Worm (Caenorhabditis elegans) whole organism, L1 larva: Measurements from ENCODE around the gene lhpp-1.

ENCODE experiments used
- C04F5.9 ChIP-seq: sonication (generic microtip); optimal IDR thresholded peaks from 2 replicates; lab custom pipeline; 2016; ENCODE audit warnings: missing genetic modification characterization, missing compliant biosample characterization
- C16A3.4 ChIP-seq: fragments of 150-350 bp; optimal IDR thresholded peaks from 2 replicates; lab custom pipeline; 2014; ENCODE audit warnings: missing biosample characterization, missing genetic modification characterization
- C34B4.2 ChIP-seq: sonication (generic microtip); optimal IDR thresholded peaks from 2 replicates; lab custom pipeline; 2017; ENCODE audit warnings: mild to moderate bottlenecking, missing genetic modification characterization, missing compliant biosample characterization
- alr-1 ChIP-seq: fragments of 200-800 bp; sonication (Bioruptor generic); optimal IDR thresholded peaks from 2 replicates; lab custom pipeline; 2018; ENCODE audit warnings: borderline replicate concordance, mild to moderate bottlenecking, missing genetic modification characterization, missing compliant biosample characterization
- ama-1 ChIP-seq: fragments of 150-350 bp; optimal IDR thresholded peaks from 2 replicates; lab custom pipeline; 2014
- blmp-1 ChIP-seq: fragments of 150-350 bp; optimal IDR thresholded peaks from 2 replicates; lab custom pipeline; 2014; ENCODE audit warnings: missing biosample characterization, missing genetic modification characterization
- ceh-8 ChIP-seq: fragments of 200-800 bp; sonication (Bioruptor generic); optimal IDR thresholded peaks from 2 replicates; lab custom pipeline; 2018; ENCODE audit warnings: mild to moderate bottlenecking, missing genetic modification characterization, moderate library complexity, missing compliant biosample characterization
- dpl-1 ChIP-seq, 3 experiments: fragments of 150-350 bp in 2 of 3; sonication (generic microtip) in 1 of 3; optimal IDR thresholded peaks; 2 replicates each; lab custom pipeline; 2014 to 2017; ENCODE audit warnings: missing biosample characterization in 3 of 3, missing genetic modification characterization in 3 of 3, missing genetic modification reagents in 3 of 3
- dsc-1 ChIP-seq: sonication (generic microtip); optimal IDR thresholded peaks from 2 replicates; lab custom pipeline; 2016; ENCODE audit warnings: mild to moderate bottlenecking, missing genetic modification characterization, missing compliant biosample characterization
- efl-1 ChIP-seq, 4 experiments: fragments of 150-350 bp; optimal IDR thresholded peaks in 3 of 4; peaks in 1 of 4; 1 replicate in 1 of 4; 2 replicates in 3 of 4; lab custom pipeline; 2014; ENCODE audit warnings: missing biosample characterization in 2 of 4, missing genetic modification characterization in 2 of 4, missing genetic modification reagents in 2 of 4
- efl-3 ChIP-seq: fragments of 200-800 bp; sonication (Bioruptor generic); optimal IDR thresholded peaks from 2 replicates; lab custom pipeline; 2018; ENCODE audit warnings: mild to moderate bottlenecking, missing genetic modification characterization, missing compliant biosample characterization
- egl-13 ChIP-seq: sonication (generic microtip); optimal IDR thresholded peaks from 2 replicates; lab custom pipeline; 2016; ENCODE audit warnings: missing genotype, missing genetic modification reagents, missing genetic modification characterization, missing compliant biosample characterization
- elt-2 ChIP-seq: sonication (generic microtip); optimal IDR thresholded peaks from 2 replicates; lab custom pipeline; 2016; ENCODE audit warnings: missing genetic modification characterization, mild to moderate bottlenecking, inconsistent platforms, missing compliant biosample characterization, missing genetic modification reagents
- ets-5 ChIP-seq: fragments of 200-800 bp; sonication (Bioruptor generic); IDR thresholded peaks from 2 replicates; pipeline ENCODE4 v1.3.6; 2022; ENCODE audit warnings: missing genetic modification characterization, missing compliant biosample characterization
- fkh-4 ChIP-seq: sonication (generic microtip); optimal IDR thresholded peaks from 2 replicates; lab custom pipeline; 2016; ENCODE audit warnings: missing compliant biosample characterization, missing genetic modification characterization, borderline replicate concordance
- fkh-8 ChIP-seq: sonication (generic microtip); optimal IDR thresholded peaks from 2 replicates; lab custom pipeline; 2016; ENCODE audit warnings: mild to moderate bottlenecking, missing genetic modification characterization, missing compliant biosample characterization
- hlh-17 ChIP-seq: fragments of 200-800 bp; sonication (Bioruptor generic); optimal IDR thresholded peaks from 2 replicates; lab custom pipeline; 2018; ENCODE audit warnings: missing genetic modification characterization, mild to moderate bottlenecking, missing compliant biosample characterization, moderate library complexity, borderline replicate concordance
- hlh-4 ChIP-seq: sonication (generic microtip); optimal IDR thresholded peaks from 2 replicates; lab custom pipeline; 2016; ENCODE audit warnings: mild to moderate bottlenecking, missing genetic modification characterization, missing compliant biosample characterization
- isw-1 ChIP-seq: fragments of 200-800 bp; sonication (Bioruptor generic); IDR thresholded peaks from 2 replicates; pipeline ENCODE4 v1.3.6; 2022; ENCODE audit warnings: missing genetic modification characterization, missing compliant biosample characterization
- lin-14 ChIP-seq: fragments of 200-800 bp; sonication (Bioruptor generic); optimal IDR thresholded peaks from 2 replicates; lab custom pipeline; 2018; ENCODE audit warnings: mild to moderate bottlenecking, missing genetic modification characterization, moderate library complexity, missing compliant biosample characterization
- lin-15B ChIP-seq: fragments of 150-350 bp; sonication (generic microtip); optimal IDR thresholded peaks from 3 replicates; lab custom pipeline; 2014; ENCODE audit warnings: missing biosample characterization, missing genetic modification characterization
- lin-35 ChIP-seq, 2 experiments: fragments of 150-350 bp; optimal IDR thresholded peaks; 2 replicates each; lab custom pipeline; 2014; ENCODE audit warnings: missing biosample characterization in 2 of 2, missing genetic modification characterization in 2 of 2, missing genetic modification reagents in 2 of 2
- mep-1 ChIP-seq: fragments of 150-350 bp; optimal IDR thresholded peaks from 2 replicates; lab custom pipeline; 2014; ENCODE audit warnings: missing biosample characterization, missing genetic modification characterization
- nhr-11 ChIP-seq: fragments of 150-350 bp; optimal IDR thresholded peaks from 2 replicates; lab custom pipeline; 2014; ENCODE audit warnings: missing biosample characterization, missing genetic modification characterization
- nhr-19 ChIP-seq: fragments of 200-800 bp; sonication (Bioruptor generic); conservative IDR thresholded peaks from 2 replicates; pipeline ENCODE4 v1.3.6; 2022; ENCODE audit warnings: missing genetic modification characterization, missing compliant biosample characterization
- nhr-20 ChIP-seq: sonication (generic microtip); optimal IDR thresholded peaks from 2 replicates; lab custom pipeline; 2016; ENCODE audit warnings: mild to moderate bottlenecking, missing genetic modification characterization, missing compliant biosample characterization
- nhr-47 ChIP-seq: sonication (generic microtip); optimal IDR thresholded peaks from 2 replicates; lab custom pipeline; 2016; ENCODE audit warnings: mild to moderate bottlenecking, missing genetic modification characterization, moderate library complexity, missing compliant biosample characterization
- nhr-84 ChIP-seq: sonication (generic microtip); optimal IDR thresholded peaks from 2 replicates; lab custom pipeline; 2017; ENCODE audit warnings: missing biosample characterization, missing genetic modification characterization
- pax-3 ChIP-seq: fragments of 200-800 bp; sonication (Bioruptor generic); optimal IDR thresholded peaks from 2 replicates; lab custom pipeline; 2018; ENCODE audit warnings: mild to moderate bottlenecking, missing genetic modification characterization, moderate library complexity, missing compliant biosample characterization
- sox-4 ChIP-seq: sonication (generic microtip); optimal IDR thresholded peaks from 2 replicates; lab custom pipeline; 2016; ENCODE audit warnings: missing genetic modification characterization, missing compliant biosample characterization
- tbx-2 ChIP-seq: sonication (generic microtip); optimal IDR thresholded peaks from 2 replicates; lab custom pipeline; 2016; ENCODE audit warnings: missing genetic modification characterization, missing compliant biosample characterization
- tlp-1 ChIP-seq: fragments of 150-350 bp; optimal IDR thresholded peaks from 2 replicates; lab custom pipeline; 2014; ENCODE audit warnings: missing biosample characterization, missing genetic modification characterization
- zip-4 ChIP-seq: fragments of 200-800 bp; sonication (Bioruptor generic); optimal IDR thresholded peaks from 2 replicates; lab custom pipeline; 2018; ENCODE audit warnings: mild to moderate bottlenecking, missing genetic modification characterization, moderate library complexity, missing compliant biosample characterization
- ztf-11 ChIP-seq, 2 experiments: sonication (generic microtip); optimal IDR thresholded peaks; 2 replicates each; lab custom pipeline; 2016 to 2017; ENCODE audit warnings: missing genetic modification characterization in 2 of 2, missing biosample characterization in 1 of 2, missing compliant biosample characterization in 1 of 2

The lhpp-1 gene

DNA sequence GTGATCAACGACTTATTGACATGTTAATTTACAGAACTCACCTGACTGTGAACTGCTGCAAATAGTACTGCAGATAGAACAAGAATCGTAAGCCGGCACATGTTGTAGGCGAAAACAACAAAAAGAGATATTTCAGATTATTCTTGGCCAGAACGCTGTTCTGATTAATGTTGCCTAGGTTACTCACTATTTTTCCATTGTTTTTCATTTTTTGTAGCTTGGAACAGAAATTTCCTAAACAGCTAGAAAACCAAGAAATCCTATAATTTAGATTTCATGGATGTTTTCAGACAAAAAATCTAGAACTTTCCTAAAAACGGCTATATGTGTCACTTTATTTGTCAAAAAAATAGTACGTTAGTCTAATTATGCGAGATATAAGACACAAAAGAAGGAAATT lies 42.9 kb upstream of the lhpp-1 start, which contains the start of gene C27A7.9:
Gene C27A7.9, minus strand, starts transcription at position 101 of the 400 bp plus-strand sequence.
- TF ChIP-seq ztf-11 (tag; optimal IDR thresholded peaks at IDR 0.05; lab: Kevin White, UChicago) (no peak), efl-1 (optimal IDR thresholded peaks at IDR 0.05; lab: Kevin White, UChicago) (no peak), efl-1 (GFP tag; optimal IDR thresholded peaks at IDR 0.05 in 1 of 2; lab: Kevin White, UChicago) (no peak), nhr-11 (tag; lab: Kevin White, UChicago) (no peak), sox-4 (tag; lab: Kevin White, UChicago) (no peak), lin-15B (no peak), nhr-47 (no peak), ceh-8 (GFP tag; lab: Kevin White, UChicago) (no peak), hlh-17 (GFP tag; lab: Kevin White, UChicago) (no peak), lin-14 (GFP tag; lab: Kevin White, UChicago) (no peak), isw-1 (GFP tag; lab: Robert Waterston, UW) (no peak)

DNA sequence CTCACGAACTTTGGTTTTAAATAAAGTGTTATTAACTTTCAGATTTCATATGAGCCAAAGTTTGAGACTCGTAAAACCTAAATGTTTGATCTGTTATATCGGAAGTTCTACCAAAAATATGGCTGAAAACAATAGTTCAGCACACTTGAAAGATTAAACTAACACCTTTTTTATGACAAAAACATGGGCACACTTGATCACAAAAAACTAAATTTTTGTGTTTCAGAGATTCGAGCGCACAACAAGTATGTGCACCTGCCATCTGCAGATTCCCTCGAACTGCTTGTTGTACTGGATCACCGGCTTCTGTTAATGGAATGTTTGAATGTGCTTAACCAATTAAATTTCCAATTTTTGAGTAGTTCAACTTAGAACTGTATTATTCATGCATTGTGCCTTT lies 42.2 kb upstream of the lhpp-1 start:
- TF ChIP-seq hlh-4 (tag; lab: Kevin White, UChicago) (no peak), nhr-84 (tag; lab: Kevin White, UChicago) (no peak), lin-35 (GFP tag; optimal IDR thresholded peaks at IDR 0.05; lab: Kevin White, UChicago) (no peak), ama-1 (lab: Kevin White, UChicago) (no peak), C04F5.9 (tag; lab: Kevin White, UChicago) (no peak), pax-3 (no peak), mep-1 (no peak), zip-4 (GFP tag; lab: Kevin White, UChicago) (no peak)

DNA sequence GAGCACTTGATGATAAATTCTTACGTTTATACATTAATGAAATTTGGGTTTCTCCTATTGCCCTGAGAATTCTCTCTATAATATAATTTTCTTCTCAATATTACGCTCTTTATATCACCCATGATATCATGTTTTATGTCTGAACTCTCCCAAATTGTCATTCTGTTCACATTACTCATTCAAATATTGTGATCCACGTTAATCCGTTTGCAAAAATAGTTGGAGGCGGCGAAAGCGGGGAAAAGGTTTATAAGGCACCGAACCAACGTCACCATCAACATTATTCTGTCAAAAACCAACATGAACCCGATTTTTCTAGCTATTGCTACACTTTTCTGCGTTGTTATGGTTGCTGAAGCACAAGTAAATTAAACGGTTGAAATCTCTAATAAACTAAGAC lies 41.3 kb upstream of the lhpp-1 start, which contains the start of gene C27A7.8:
Gene C27A7.8, plus strand, starts transcription at position 301 of the 400 bp plus-strand sequence.
- TF ChIP-seq pax-3 = peak; percentile 26
- no peak for TF ChIP-seq ets-5 (GFP tag; lab: Robert Waterston, UW)
- no peak for TF ChIP-seq alr-1 (tag; lab: Kevin White, UChicago)
- TF ChIP-seq dsc-1 (tag; lab: Kevin White, UChicago) = peak; percentile 47

DNA sequence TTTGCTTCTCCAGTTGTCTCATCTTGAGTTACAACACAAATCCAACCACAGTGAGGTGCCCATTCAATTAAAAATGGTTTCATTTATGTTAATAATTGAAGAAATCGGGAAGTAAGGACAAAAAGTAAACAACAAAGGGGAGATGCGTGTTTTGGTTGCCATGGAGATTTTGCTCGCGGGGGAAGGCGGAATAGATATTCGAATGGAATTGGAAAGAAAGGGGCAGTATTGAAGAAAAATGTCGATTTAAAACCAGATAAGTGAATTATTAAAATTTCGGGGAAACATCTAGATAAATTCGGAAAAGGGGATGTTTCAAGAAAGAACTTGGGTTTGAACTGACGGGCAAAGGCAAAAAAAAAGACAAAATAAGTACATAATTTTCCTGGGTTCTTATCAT lies 39.0 kb upstream of the lhpp-1 start, which contains the start of gene che-11:
Gene che-11, minus strand, starts transcription at position 101 of the 400 bp plus-strand sequence.
- TF ChIP-seq lin-35 (GFP tag; optimal IDR thresholded peaks at IDR 0.05; lab: Kevin White, UChicago) (no peak), nhr-19 (GFP tag; lab: Robert Waterston, UW) (no peak), nhr-20 (tag; lab: Kevin White, UChicago) (no peak), C16A3.4 (tag; lab: Kevin White, UChicago) (no peak), blmp-1 (tag; lab: Kevin White, UChicago) (no peak), C34B4.2 (no peak), efl-3 (GFP tag; lab: Kevin White, UChicago) (no peak), tlp-1 (tag; lab: Kevin White, UChicago) (no peak), fkh-8 (tag; lab: Kevin White, UChicago) (no peak), elt-2 (tag; lab: Kevin White, UChicago) (no peak)
- TF ChIP-seq, all 84 proteins: peak for 0

DNA sequence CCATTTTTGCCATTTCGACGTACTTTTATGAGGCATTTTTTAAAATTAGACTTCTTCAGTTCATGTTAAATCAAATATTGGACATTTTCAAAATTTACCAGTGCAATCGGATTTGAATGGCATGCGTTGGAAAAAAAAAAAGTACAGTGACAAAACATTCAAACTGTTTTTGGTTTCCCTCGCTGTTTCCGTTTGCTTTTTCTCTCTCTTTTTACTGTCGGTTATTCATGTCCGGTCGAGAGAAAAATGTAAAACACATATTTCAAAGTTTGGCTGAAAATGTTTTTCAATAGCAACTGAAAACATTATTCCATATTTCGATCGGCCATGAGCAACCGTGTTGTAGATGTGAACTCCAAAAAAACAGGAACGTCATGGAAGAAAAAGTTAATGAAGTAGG lies 29.0 kb upstream of the lhpp-1 start, which contains the start of gene C27A7.3:
Gene C27A7.3, plus strand, starts transcription at position 301 of the 400 bp plus-strand sequence.
- no peak for TF ChIP-seq efl-1 (optimal IDR thresholded peaks at IDR 0.05; lab: Kevin White, UChicago)
- peak in 1 of 2 experiments; percentile 27 for TF ChIP-seq efl-1 (GFP tag; optimal IDR thresholded peaks at IDR 0.05 in 1 of 2; lab: Kevin White, UChicago)
- no peak for TF ChIP-seq fkh-4
- TF ChIP-seq, all 84 proteins: peak for 1

DNA sequence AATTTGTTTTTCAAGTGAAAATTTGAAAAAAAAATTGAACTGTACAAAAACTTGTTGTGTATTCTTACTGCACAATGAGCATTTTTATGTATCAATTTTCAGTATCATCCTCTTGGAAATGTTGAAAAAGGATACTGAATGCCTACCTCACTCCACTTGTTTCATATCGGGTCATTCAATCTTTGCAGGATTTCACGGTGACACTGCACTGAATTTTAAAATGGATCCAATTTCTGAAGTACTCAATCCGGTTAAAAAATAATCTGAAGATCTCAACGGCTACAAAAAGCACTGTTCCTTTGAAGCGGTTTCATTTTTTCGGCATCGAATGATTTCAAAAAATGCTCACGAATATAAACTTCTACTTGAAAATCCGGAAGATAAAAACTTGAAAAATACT lies 26.3 kb upstream of the lhpp-1 start:
- TF ChIP-seq tbx-2 (tag; lab: Kevin White, UChicago) (no peak), dpl-1 (GFP tag; optimal IDR thresholded peaks at IDR 0.05; lab: Kevin White, UChicago) (no peak), egl-13 (tag; lab: Kevin White, UChicago) (no peak)
